Worm (Caenorhabditis elegans) whole organism, L4 larva: Measurements from ENCODE around the gene C05E11.6.
A peak's percentile ranks its signal among the peaks of the same experiment; 100 is the strongest.

Experiments
- F10B5.3 ChIP-seq: sonication (generic microtip); optimal IDR thresholded peaks from 2 replicates; lab custom pipeline; 2016; ENCODE audit warnings: mild to moderate bottlenecking, missing genetic modification characterization, missing compliant biosample characterization
- F37D6.2 ChIP-seq: sonication (generic microtip); optimal IDR thresholded peaks from 2 replicates; lab custom pipeline; 2016; ENCODE audit warnings: mild to moderate bottlenecking, missing genetic modification characterization, missing compliant biosample characterization
- F44E2.7 ChIP-seq: fragments of 200-800 bp; sonication (Bioruptor generic); IDR thresholded peaks from 2 replicates; pipeline ENCODE4 v2.1.2; 2022; ENCODE audit warnings: missing genetic modification characterization, missing compliant biosample characterization
- R02D3.7 ChIP-seq: fragments of 150-350 bp; sonication (generic microtip); optimal IDR thresholded peaks from 3 replicates; lab custom pipeline; 2014; ENCODE audit warnings: missing biosample characterization, missing genetic modification characterization
- Y105C5A.15 ChIP-seq: fragments of 200-800 bp; sonication (Bioruptor generic); IDR thresholded peaks from 2 replicates; pipeline ENCODE4 v1.3.6; 2022; ENCODE audit warnings: missing genetic modification characterization, missing compliant biosample characterization
- Y5F2A.4 ChIP-seq: fragments of 200-800 bp; sonication (Bioruptor generic); optimal IDR thresholded peaks from 2 replicates; lab custom pipeline; 2018; ENCODE audit warnings: mild to moderate bottlenecking, missing genetic modification characterization, missing compliant biosample characterization
- ZK337.2 ChIP-seq: fragments of 200-800 bp; sonication (Bioruptor generic); IDR thresholded peaks from 2 replicates; pipeline ENCODE4 v1.3.6; 2022; ENCODE audit warnings: missing genetic modification reagents, missing genetic modification characterization, missing compliant biosample characterization
- ZK546.5 ChIP-seq, 2 experiments: sonication (generic microtip); optimal IDR thresholded peaks; 2 replicates each; lab custom pipeline; 2017; ENCODE audit warnings: missing biosample characterization in 2 of 2, missing genetic modification characterization in 2 of 2
- aha-1 ChIP-seq: fragments of 150-350 bp; peaks from one replicate; lab custom pipeline; 2014; ENCODE audit warnings: missing biosample characterization, missing genetic modification characterization
- aly-2 ChIP-seq: sonication (generic microtip); optimal IDR thresholded peaks from 2 replicates; lab custom pipeline; 2018; ENCODE audit warnings: missing biosample characterization, missing genetic modification characterization
- attf-4 ChIP-seq: sonication (generic microtip); optimal IDR thresholded peaks from 3 replicates; lab custom pipeline; 2017; ENCODE audit warnings: missing biosample characterization, missing genetic modification characterization
- ceh-20 ChIP-seq: fragments of 200-800 bp; sonication (Bioruptor generic); IDR thresholded peaks from 2 replicates; pipeline ENCODE4 v1.3.6; 2022; ENCODE audit warnings: missing genetic modification reagents, missing genetic modification characterization, missing compliant biosample characterization
- ceh-32 ChIP-seq: sonication (generic microtip); optimal IDR thresholded peaks from 2 replicates; lab custom pipeline; 2016; ENCODE audit warnings: mild to moderate bottlenecking, missing genetic modification characterization, missing compliant biosample characterization; ENCODE audit not compliant: poor library complexity
- ceh-62 ChIP-seq: sonication (generic microtip); optimal IDR thresholded peaks from 2 replicates; lab custom pipeline; 2017; ENCODE audit warnings: missing biosample characterization, missing genetic modification characterization
- ceh-82 ChIP-seq: sonication (generic microtip); optimal IDR thresholded peaks from 2 replicates; lab custom pipeline; 2017; ENCODE audit warnings: missing biosample characterization, missing genetic modification characterization
- ces-1 ChIP-seq: fragments of 150-350 bp; sonication (generic microtip); optimal IDR thresholded peaks from 4 replicates; lab custom pipeline; 2014; ENCODE audit warnings: missing biosample characterization, missing genetic modification reagents, missing genetic modification characterization
- ctbp-1 ChIP-seq: fragments of 200-800 bp; sonication (Bioruptor generic); IDR thresholded peaks from 2 replicates; pipeline ENCODE4 v1.3.6; 2022; ENCODE audit warnings: missing genetic modification reagents, missing genetic modification characterization, missing compliant biosample characterization
- daf-12 ChIP-seq: fragments of 150-350 bp; optimal IDR thresholded peaks from 2 replicates; lab custom pipeline; 2014; ENCODE audit warnings: missing biosample characterization, missing genetic modification reagents, missing genetic modification characterization
- dpl-1 ChIP-seq: fragments of 150-350 bp; optimal IDR thresholded peaks from 2 replicates; lab custom pipeline; 2014; ENCODE audit warnings: missing biosample characterization, missing genetic modification reagents, missing genetic modification characterization
- dve-1 ChIP-seq: sonication (generic microtip); optimal IDR thresholded peaks from 2 replicates; lab custom pipeline; 2017; ENCODE audit warnings: antibody characterized with exemption, mild to moderate bottlenecking, missing genetic modification characterization, missing compliant biosample characterization; ENCODE audit not compliant: insufficient read depth
- egl-43 ChIP-seq: fragments of 200-800 bp; sonication (Bioruptor generic); IDR thresholded peaks from 2 replicates; pipeline ENCODE4 v1.3.6; 2022; ENCODE audit warnings: missing genetic modification reagents, missing genetic modification characterization, missing compliant biosample characterization
- gei-8 ChIP-seq: fragments of 200-800 bp; sonication (Bioruptor generic); optimal IDR thresholded peaks from 2 replicates; lab custom pipeline; 2018; ENCODE audit warnings: mild to moderate bottlenecking, missing genetic modification characterization, missing compliant biosample characterization
- hlh-11 ChIP-seq: fragments of 200-800 bp; sonication (Bioruptor generic); optimal IDR thresholded peaks from 2 replicates; lab custom pipeline; 2018; ENCODE audit warnings: mild to moderate bottlenecking, missing genetic modification characterization, missing compliant biosample characterization
- hlh-30 ChIP-seq: sonication (generic microtip); optimal IDR thresholded peaks from 2 replicates; lab custom pipeline; 2017; ENCODE audit warnings: antibody characterized with exemption, mild to moderate bottlenecking, missing genetic modification characterization, missing compliant biosample characterization; ENCODE audit not compliant: insufficient read depth
- hmg-1.1 ChIP-seq: fragments of 200-800 bp; sonication (Bioruptor generic); IDR thresholded peaks from 2 replicates; pipeline ENCODE4 v1.3.6; 2022; ENCODE audit warnings: missing genetic modification reagents, missing genetic modification characterization, missing compliant biosample characterization
- lin-15B ChIP-seq: fragments of 150-350 bp; sonication (generic microtip); optimal IDR thresholded peaks from 3 replicates; lab custom pipeline; 2014; ENCODE audit warnings: missing biosample characterization, missing genetic modification characterization
- lin-38 ChIP-seq: fragments of 200-800 bp; sonication (Bioruptor generic); IDR thresholded peaks from 2 replicates; pipeline ENCODE4 v1.3.6; 2022; ENCODE audit warnings: missing genetic modification reagents, missing genetic modification characterization, missing compliant biosample characterization
- lir-3 ChIP-seq: sonication (generic microtip); optimal IDR thresholded peaks from 2 replicates; lab custom pipeline; 2016; ENCODE audit warnings: mild to moderate bottlenecking, missing genetic modification characterization, missing compliant biosample characterization
- lsy-2 ChIP-seq, 2 experiments: fragments of 150-350 bp in 1 of 2; sonication (generic microtip) in 1 of 2; optimal IDR thresholded peaks; 2 replicates each; lab custom pipeline; 2014 to 2017; ENCODE audit warnings: missing biosample characterization in 2 of 2, missing genetic modification characterization in 2 of 2
- mes-2 ChIP-seq: sonication (generic microtip); optimal IDR thresholded peaks from 2 replicates; lab custom pipeline; 2016; ENCODE audit warnings: missing genotype, mild to moderate bottlenecking, missing genetic modification characterization, missing compliant biosample characterization; ENCODE audit not compliant: poor library complexity, severe bottlenecking
- mxl-2 ChIP-seq: fragments of 200-800 bp; sonication (Bioruptor generic); conservative IDR thresholded peaks from 2 replicates; pipeline ENCODE4 v1.3.6; 2022; ENCODE audit warnings: missing genetic modification reagents, missing genetic modification characterization, missing compliant biosample characterization
- nhr-10 ChIP-seq: fragments of 150-350 bp; optimal IDR thresholded peaks from 2 replicates; lab custom pipeline; 2014; ENCODE audit warnings: missing biosample characterization, missing genetic modification characterization
- nhr-11 ChIP-seq: fragments of 150-350 bp; optimal IDR thresholded peaks from 2 replicates; lab custom pipeline; 2014; ENCODE audit warnings: missing biosample characterization, missing genetic modification characterization
- nhr-111 ChIP-seq: fragments of 200-800 bp; sonication (Bioruptor generic); optimal IDR thresholded peaks from 2 replicates; lab custom pipeline; 2018; ENCODE audit warnings: mild to moderate bottlenecking, missing genetic modification characterization, missing compliant biosample characterization
- nhr-237 ChIP-seq: sonication (generic microtip); optimal IDR thresholded peaks from 2 replicates; lab custom pipeline; 2017; ENCODE audit warnings: missing biosample characterization, missing genetic modification characterization
- nhr-25 ChIP-seq: sonication (generic microtip); optimal IDR thresholded peaks from 2 replicates; lab custom pipeline; 2017; ENCODE audit warnings: missing genetic modification characterization, mild to moderate bottlenecking, missing compliant biosample characterization, antibody characterized with exemption, moderate library complexity, borderline replicate concordance; ENCODE audit not compliant: insufficient read depth
- nhr-28 ChIP-seq: fragments of 150-350 bp; optimal IDR thresholded peaks from 2 replicates; lab custom pipeline; 2014; ENCODE audit warnings: missing biosample characterization, missing genetic modification characterization
- nhr-41 ChIP-seq: fragments of 200-800 bp; sonication (Bioruptor generic); IDR thresholded peaks from 2 replicates; pipeline ENCODE4 v1.3.6; 2022; ENCODE audit warnings: missing genetic modification reagents, missing genetic modification characterization, missing compliant biosample characterization
- nhr-42 ChIP-seq: fragments of 200-800 bp; sonication (Bioruptor generic); IDR thresholded peaks from 2 replicates; pipeline ENCODE4 v1.3.6; 2022; ENCODE audit warnings: missing genetic modification characterization, missing compliant biosample characterization
- nhr-48 ChIP-seq: sonication (generic microtip); optimal IDR thresholded peaks from 2 replicates; lab custom pipeline; 2016; ENCODE audit warnings: mild to moderate bottlenecking, missing genetic modification characterization, missing compliant biosample characterization
- nhr-76 ChIP-seq: fragments of 150-350 bp; optimal IDR thresholded peaks from 2 replicates; lab custom pipeline; 2014; ENCODE audit warnings: missing biosample characterization, missing genetic modification characterization
- nhr-77 ChIP-seq: fragments of 150-350 bp; optimal IDR thresholded peaks from 2 replicates; lab custom pipeline; 2014; ENCODE audit warnings: missing biosample characterization, missing genetic modification characterization
- saeg-2 ChIP-seq: fragments of 200-800 bp; sonication (Bioruptor generic); IDR thresholded peaks from 2 replicates; pipeline ENCODE4 v1.3.6; 2022; ENCODE audit warnings: missing genetic modification reagents, missing genetic modification characterization, missing compliant biosample characterization
- skn-1 ChIP-seq: fragments of 150-350 bp; optimal IDR thresholded peaks from 2 replicates; lab custom pipeline; 2014; ENCODE audit warnings: missing biosample characterization, missing genetic modification characterization
- tag-97 ChIP-seq: fragments of 200-800 bp; sonication (Bioruptor generic); IDR thresholded peaks from 2 replicates; pipeline ENCODE4 v1.3.6; 2022; ENCODE audit warnings: missing genetic modification characterization, missing compliant biosample characterization
- tra-1 ChIP-seq: fragments of 200-800 bp; sonication (Bioruptor generic); IDR thresholded peaks from 2 replicates; pipeline ENCODE4 v1.3.6; 2022; ENCODE audit warnings: missing genetic modification reagents, missing genetic modification characterization, missing compliant biosample characterization
- unc-130 ChIP-seq: sonication (generic microtip); optimal IDR thresholded peaks from 2 replicates; lab custom pipeline; 2016; ENCODE audit warnings: missing genetic modification reagents, missing genetic modification characterization, missing compliant biosample characterization
- unc-39 ChIP-seq: sonication (generic microtip); optimal IDR thresholded peaks from 2 replicates; lab custom pipeline; 2017; ENCODE audit warnings: missing biosample characterization, missing genetic modification characterization
- unc-62 ChIP-seq, 3 experiments: fragments of 150-350 bp in 1 of 3; sonication (generic microtip); optimal IDR thresholded peaks in 2 of 3; peaks in 1 of 3; 1 replicate in 1 of 3; 2 replicates in 2 of 3; lab custom pipeline; 2014 to 2017; ENCODE audit warnings: missing biosample characterization in 3 of 3, missing genetic modification characterization in 3 of 3, missing genetic modification reagents in 3 of 3, missing genotype in 1 of 3
- zag-1 ChIP-seq: fragments of 150-350 bp; optimal IDR thresholded peaks from 2 replicates; lab custom pipeline; 2014; ENCODE audit warnings: missing biosample characterization, missing genetic modification characterization
- zfp-2 ChIP-seq: sonication (generic microtip); optimal IDR thresholded peaks from 2 replicates; lab custom pipeline; 2016; ENCODE audit warnings: mild to moderate bottlenecking, missing genetic modification characterization, missing compliant biosample characterization
- ztf-11 ChIP-seq: fragments of 150-350 bp; optimal IDR thresholded peaks from 2 replicates; lab custom pipeline; 2014; ENCODE audit warnings: missing biosample characterization, missing genetic modification characterization

Gene C05E11.6

ce11 chrX:4528905-4529304, 33.1 kb upstream of the C05E11.6 start (continued):
- TF ChIP-seq F44E2.7 (no peak), ces-1 (no peak), daf-12 (tag; lab: Kevin White, UChicago) (no peak), nhr-11 (tag; lab: Kevin White, UChicago) (peak; percentile 69), dve-1 (peak; percentile 66), egl-43 (GFP tag; lab: Robert Waterston, UW) (no peak), nhr-77 (tag; lab: Kevin White, UChicago) (peak; percentile 56), mes-2 (tag; lab: Kevin White, UChicago) (peak; percentile 51), nhr-42 (no peak), zfp-2 (tag; lab: Kevin White, UChicago) (no peak), tra-1 (GFP tag; lab: Robert Waterston, UW) (peak; percentile 56; the same call in 1 of the 2 replicates), mxl-2 (GFP tag; lab: Robert Waterston, UW) (no peak), zag-1 (tag; lab: Kevin White, UChicago) (no peak), tag-97 (GFP tag; lab: Robert Waterston, UW) (no peak), F10B5.3 (no peak), hlh-11 (tag; lab: Kevin White, UChicago) (peak; percentile 85), attf-4 (no peak), ceh-32 (tag; lab: Kevin White, UChicago) (no peak), F37D6.2 (tag; lab: Kevin White, UChicago) (no peak), nhr-76 (tag; lab: Kevin White, UChicago) (no peak), unc-39 (tag; lab: Kevin White, UChicago) (no peak), ZK337.2 (GFP tag; lab: Robert Waterston, UW) (no peak), nhr-25 (tag; lab: Kevin White, UChicago) (peak; percentile 62), R02D3.7 (tag; lab: Kevin White, UChicago) (no peak), ZK546.5 (tag; optimal IDR thresholded peaks at IDR 0.05; lab: Kevin White, UChicago) (no peak), saeg-2 (GFP tag; lab: Robert Waterston, UW) (0 out of 2 replicates have a peak, but pooled peaks have one; percentile 61), Y5F2A.4 (GFP tag; lab: Kevin White, UChicago) (no peak), lin-38 (GFP tag; lab: Robert Waterston, UW) (no peak), lin-15B (tag; lab: Kevin White, UChicago) (no peak), lir-3 (tag; lab: Kevin White, UChicago) (no peak), Y105C5A.15 (GFP tag; lab: Robert Waterston, UW) (no peak), nhr-41 (no peak), nhr-111 (no peak), dpl-1 (no peak), aha-1 (tag; lab: Kevin White, UChicago) (peak; percentile 96), skn-1 (tag; lab: Kevin White, UChicago) (no peak), ceh-82 (no peak), ctbp-1 (GFP tag; lab: Robert Waterston, UW) (no peak), gei-8 (GFP tag; lab: Kevin White, UChicago) (peak; percentile 13), nhr-10 (tag; lab: Kevin White, UChicago) (no peak), ceh-62 (tag; lab: Kevin White, UChicago) (no peak), hmg-1.1 (GFP tag; lab: Robert Waterston, UW) (no peak), nhr-48 (tag; lab: Kevin White, UChicago) (peak; percentile 78), aly-2 (tag; lab: Kevin White, UChicago) (no peak), ztf-11 (tag; lab: Kevin White, UChicago) (no peak), nhr-28 (tag; lab: Kevin White, UChicago) (peak; percentile 89), unc-62 (GFP tag; optimal IDR thresholded peaks at IDR 0.05 in 1 of 2; lab: Kevin White, UChicago) (peak; percentile 29 to 91), unc-62 (tag; optimal IDR thresholded peaks at IDR 0.05; lab: Kevin White, UChicago) (no peak), unc-130 (GFP tag; lab: Kevin White, UChicago) (no peak), hlh-30 (tag; lab: Kevin White, UChicago) (peak; percentile 92), ceh-20 (no peak), nhr-237 (no peak), lsy-2 (tag; optimal IDR thresholded peaks at IDR 0.05; lab: Kevin White, UChicago) (peak in 1 of 2 experiments; percentile 58)
